Worm (Caenorhabditis elegans) whole organism, young adult: Measurements from ENCODE around the gene B0454.5.
A peak's percentile ranks its signal among the peaks of the same experiment; 100 is the strongest.

Source experiments
- F10E7.11 ChIP-seq: sonication (generic microtip); optimal IDR thresholded peaks from 2 replicates; lab custom pipeline; 2017; ENCODE audit warnings: mild to moderate bottlenecking, missing genetic modification characterization, moderate library complexity, missing compliant biosample characterization
- F23B12.7 ChIP-seq: sonication (generic microtip); optimal IDR thresholded peaks from 2 replicates; lab custom pipeline; 2017; ENCODE audit warnings: missing genetic modification characterization, mild to moderate bottlenecking, missing compliant biosample characterization, antibody characterized with exemption, moderate library complexity; ENCODE audit not compliant: insufficient read depth
- F49E8.2 ChIP-seq: sonication (generic microtip); optimal IDR thresholded peaks from 3 replicates; lab custom pipeline; 2017; ENCODE audit warnings: missing genetic modification characterization, mild to moderate bottlenecking, missing compliant biosample characterization, antibody characterized with exemption, moderate library complexity; ENCODE audit not compliant: insufficient read depth
- F52B5.7 ChIP-seq: sonication (generic microtip); optimal IDR thresholded peaks from 2 replicates; lab custom pipeline; 2016; ENCODE audit warnings: mild to moderate bottlenecking, missing genetic modification characterization, missing compliant biosample characterization
- akir-1 ChIP-seq: fragments of 200-800 bp; sonication (Bioruptor generic); optimal IDR thresholded peaks from 2 replicates; lab custom pipeline; 2018; ENCODE audit warnings: mild to moderate bottlenecking, missing genetic modification characterization, moderate library complexity, missing compliant biosample characterization
- attf-6 ChIP-seq: fragments of 200-800 bp; sonication (Bioruptor generic); IDR thresholded peaks from 2 replicates; pipeline ENCODE4 v1.3.6; 2022; ENCODE audit warnings: missing genetic modification reagents, missing genetic modification characterization, missing compliant biosample characterization
- bed-1 ChIP-seq: fragments of 200-800 bp; sonication (Bioruptor generic); IDR thresholded peaks from 2 replicates; pipeline ENCODE4 v1.3.6; 2022; ENCODE audit warnings: missing genetic modification reagents, missing genetic modification characterization, missing compliant biosample characterization
- cebp-1 ChIP-seq, 2 experiments: fragments of 200-800 bp in 1 of 2; sonication (Bioruptor generic) in 1 of 2; sonication (generic microtip) in 1 of 2; IDR thresholded peaks in 1 of 2; optimal IDR thresholded peaks in 1 of 2; 2 replicates each; pipeline versions ENCODE4 v1.3.6 to Lab custom; 2017 to 2022; ENCODE audit warnings: missing compliant biosample characterization in 2 of 2, missing genetic modification characterization in 2 of 2, mild to moderate bottlenecking in 1 of 2, missing genetic modification reagents in 1 of 2, moderate library complexity in 1 of 2
- cebp-2 ChIP-seq: fragments of 200-800 bp; sonication (Bioruptor generic); IDR thresholded peaks from 2 replicates; pipeline ENCODE4 v1.3.6; 2022; ENCODE audit warnings: missing genetic modification characterization, missing compliant biosample characterization
- ceh-100 ChIP-seq: fragments of 200-800 bp; sonication (Bioruptor generic); IDR thresholded peaks from 2 replicates; pipeline ENCODE4 v1.3.6; 2022; ENCODE audit warnings: missing genetic modification reagents, missing genetic modification characterization, missing compliant biosample characterization
- chd-7 ChIP-seq: sonication (generic microtip); optimal IDR thresholded peaks from 2 replicates; lab custom pipeline; 2016; ENCODE audit warnings: mild to moderate bottlenecking, missing genetic modification characterization, moderate library complexity, missing compliant biosample characterization
- dox-1 ChIP-seq: fragments of 200-800 bp; sonication (Bioruptor generic); IDR thresholded peaks from 2 replicates; pipeline ENCODE4 v1.3.6; 2022; ENCODE audit warnings: missing genetic modification reagents, missing genetic modification characterization, missing compliant biosample characterization
- dpl-1 ChIP-seq: fragments of 150-350 bp; optimal IDR thresholded peaks from 2 replicates; lab custom pipeline; 2014; ENCODE audit warnings: missing biosample characterization, missing genetic modification reagents, missing genetic modification characterization
- egrh-3 ChIP-seq: fragments of 200-800 bp; sonication (Bioruptor generic); IDR thresholded peaks from 2 replicates; pipeline ENCODE4 v1.3.6; 2022; ENCODE audit warnings: missing genetic modification reagents, missing genetic modification characterization, missing compliant biosample characterization
- fkh-3 ChIP-seq: sonication (generic microtip); optimal IDR thresholded peaks from 2 replicates; lab custom pipeline; 2016; ENCODE audit warnings: mild to moderate bottlenecking, missing genetic modification characterization, missing compliant biosample characterization
- him-1 ChIP-seq: sonication (generic microtip); optimal IDR thresholded peaks from 2 replicates; lab custom pipeline; 2016; ENCODE audit warnings: missing genotype, missing genetic modification reagents, missing genetic modification characterization, missing compliant biosample characterization
- hmg-1.2 ChIP-seq: fragments of 200-800 bp; sonication (Bioruptor generic); IDR thresholded peaks from 2 replicates; pipeline ENCODE4 v1.3.6; 2022; ENCODE audit warnings: missing genetic modification reagents, missing genetic modification characterization, missing compliant biosample characterization
- let-526 ChIP-seq: fragments of 200-800 bp; sonication (Bioruptor generic); IDR thresholded peaks from 2 replicates; pipeline ENCODE4 v1.3.6; 2022; ENCODE audit warnings: missing genetic modification reagents, missing genetic modification characterization, missing compliant biosample characterization
- lin-26 ChIP-seq: fragments of 200-800 bp; sonication (Bioruptor generic); IDR thresholded peaks from 2 replicates; pipeline ENCODE4 v1.3.6; 2022; ENCODE audit warnings: missing genetic modification reagents, missing genetic modification characterization, missing compliant biosample characterization
- lin-35 ChIP-seq, 3 experiments: fragments of 150-350 bp in 2 of 3; sonication (generic microtip) in 1 of 3; optimal IDR thresholded peaks; 2 replicates each; lab custom pipeline; 2014 to 2018; ENCODE audit warnings: missing biosample characterization in 3 of 3, missing genetic modification characterization in 3 of 3, missing genetic modification reagents in 3 of 3
- lsl-1 ChIP-seq: fragments of 200-800 bp; sonication (Bioruptor generic); optimal IDR thresholded peaks from 2 replicates; lab custom pipeline; 2018; ENCODE audit warnings: mild to moderate bottlenecking, missing genetic modification characterization, moderate library complexity, missing compliant biosample characterization
- lsy-27 ChIP-seq: sonication (generic microtip); optimal IDR thresholded peaks from 2 replicates; lab custom pipeline; 2017; ENCODE audit warnings: missing genetic modification characterization, mild to moderate bottlenecking, missing compliant biosample characterization, antibody characterized with exemption, missing genotype, borderline replicate concordance; ENCODE audit not compliant: insufficient read depth
- madf-6 ChIP-seq: fragments of 200-800 bp; sonication (Bioruptor generic); IDR thresholded peaks from 2 replicates; pipeline ENCODE4 v1.3.6; 2022; ENCODE audit warnings: missing genetic modification reagents, missing genetic modification characterization, missing compliant biosample characterization
- mes-4 ChIP-seq: sonication (generic microtip); optimal IDR thresholded peaks from 2 replicates; lab custom pipeline; 2016; ENCODE audit warnings: missing genotype, missing genetic modification characterization, missing compliant biosample characterization
- nhr-80 ChIP-seq: sonication (generic microtip); optimal IDR thresholded peaks from 2 replicates; lab custom pipeline; 2016; ENCODE audit warnings: missing genetic modification characterization, missing compliant biosample characterization
- pbrm-1 ChIP-seq: fragments of 200-800 bp; sonication (Bioruptor generic); IDR thresholded peaks from 2 replicates; pipeline ENCODE4 v1.3.6; 2022; ENCODE audit warnings: missing genetic modification reagents, missing genetic modification characterization, missing compliant biosample characterization
- sdz-38 ChIP-seq: sonication (generic microtip); optimal IDR thresholded peaks from 2 replicates; lab custom pipeline; 2016; ENCODE audit warnings: missing genotype, missing genetic modification characterization, missing compliant biosample characterization
- sea-2 ChIP-seq: fragments of 200-800 bp; sonication (Bioruptor generic); IDR thresholded peaks from 2 replicates; pipeline ENCODE4 v1.3.6; 2022; ENCODE audit warnings: missing genetic modification characterization, missing compliant biosample characterization
- snpc-1.3 ChIP-seq: sonication (generic microtip); optimal IDR thresholded peaks from 2 replicates; lab custom pipeline; 2017; ENCODE audit warnings: missing genetic modification characterization, mild to moderate bottlenecking, missing compliant biosample characterization, antibody characterized with exemption, moderate library complexity, missing genotype, missing genetic modification reagents; ENCODE audit not compliant: insufficient read depth
- snpc-3.4 ChIP-seq: sonication (generic microtip); optimal IDR thresholded peaks from 2 replicates; lab custom pipeline; 2017; ENCODE audit warnings: missing genetic modification characterization, mild to moderate bottlenecking, missing compliant biosample characterization, antibody characterized with exemption, moderate library complexity, missing genotype, missing genetic modification reagents
- snpc-4 ChIP-seq, 5 experiments: fragments of 150-350 bp in 1 of 5; sonication (generic microtip) in 4 of 5; optimal IDR thresholded peaks; 2 replicates each; lab custom pipeline; 2014 to 2018; ENCODE audit warnings: missing genetic modification characterization in 5 of 5, missing biosample characterization in 3 of 5, antibody characterized with exemption in 2 of 5, mild to moderate bottlenecking in 2 of 5, missing compliant biosample characterization in 2 of 5, missing genotype in 2 of 5, moderate library complexity in 2 of 5, missing genetic modification reagents in 1 of 5
- somi-1 ChIP-seq: fragments of 200-800 bp; sonication (Bioruptor generic); optimal IDR thresholded peaks from 2 replicates; lab custom pipeline; 2018; ENCODE audit warnings: mild to moderate bottlenecking, missing genetic modification characterization, missing compliant biosample characterization
- tbp1 ChIP-seq: fragments of 200-800 bp; sonication (Bioruptor generic); optimal IDR thresholded peaks from 2 replicates; lab custom pipeline; 2018; ENCODE audit warnings: mild to moderate bottlenecking, missing genetic modification characterization, missing compliant biosample characterization
- tbx-9 ChIP-seq: sonication (generic microtip); optimal IDR thresholded peaks from 2 replicates; lab custom pipeline; 2016; ENCODE audit warnings: borderline replicate concordance, missing genetic modification characterization, inconsistent platforms, missing compliant biosample characterization
- tlf-1 ChIP-seq: fragments of 200-800 bp; sonication (Bioruptor generic); optimal IDR thresholded peaks from 2 replicates; lab custom pipeline; 2018; ENCODE audit warnings: mild to moderate bottlenecking, missing genetic modification characterization, missing compliant biosample characterization
- zfh-2 ChIP-seq: fragments of 200-800 bp; sonication (Bioruptor generic); conservative IDR thresholded peaks from 2 replicates; pipeline ENCODE4 v1.3.6; 2022; ENCODE audit warnings: missing genetic modification reagents, missing genetic modification characterization, missing compliant biosample characterization
- zim-3 ChIP-seq: sonication (generic microtip); optimal IDR thresholded peaks from 2 replicates; lab custom pipeline; 2017; ENCODE audit warnings: mild to moderate bottlenecking, missing genetic modification characterization, moderate library complexity, missing compliant biosample characterization
- ztf-25 ChIP-seq: fragments of 200-800 bp; sonication (Bioruptor generic); IDR thresholded peaks from 2 replicates; pipeline ENCODE4 v1.3.6; 2022; ENCODE audit warnings: missing genetic modification reagents, missing genetic modification characterization, missing compliant biosample characterization
- ztf-6 ChIP-seq: fragments of 200-800 bp; sonication (Bioruptor generic); IDR thresholded peaks from 2 replicates; pipeline ENCODE4 v1.3.6; 2022; ENCODE audit warnings: missing genetic modification reagents, missing genetic modification characterization, missing compliant biosample characterization

Gene B0454.5

DNA sequence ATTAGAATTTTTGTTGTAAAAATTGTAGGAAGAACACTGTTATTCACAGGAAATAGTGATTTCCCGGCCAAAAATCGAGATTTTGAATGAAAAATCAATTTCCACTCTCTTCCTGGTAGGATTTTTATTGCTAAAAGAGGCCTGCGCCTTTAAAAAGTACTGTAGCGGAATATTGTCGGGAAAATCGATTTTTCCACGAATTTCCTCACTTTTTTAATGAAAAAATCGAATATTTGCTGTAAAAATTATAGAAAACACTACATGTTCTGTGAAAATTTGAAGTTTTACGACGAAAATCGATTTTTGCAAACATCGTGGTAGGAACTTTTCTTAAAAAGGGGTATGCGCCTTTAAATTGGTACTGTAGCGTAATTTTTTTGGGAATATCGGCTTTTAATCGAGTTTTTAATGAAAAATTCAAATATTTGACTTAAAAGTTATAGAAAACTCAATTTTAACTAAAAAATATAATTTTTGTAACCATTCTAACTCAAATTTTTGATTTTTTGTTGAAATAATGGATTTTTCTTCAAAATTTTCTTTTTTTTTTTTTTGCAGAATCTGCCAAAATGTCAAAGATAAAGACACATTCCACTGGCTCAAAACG lies 17.7 kb downstream of the B0454.5 start, which contains the start of gene lin-8 (continued):
- TF ChIP-seq pbrm-1 (GFP tag; lab: Robert Waterston, UW) (no peak), tbp1 (GFP tag; lab: Kevin White, UChicago) (peak; percentile 40), tlf-1 (GFP tag; lab: Kevin White, UChicago) (peak; percentile 5), hmg-1.2 (GFP tag; lab: Robert Waterston, UW) (peak; percentile 8; the same call in 1 of the 2 replicates), snpc-3.4 (tag; lab: Kevin White, UChicago) (peak; percentile 40), him-1 (tag; lab: Kevin White, UChicago) (peak; percentile 76), snpc-4 (GFP tag; optimal IDR thresholded peaks at IDR 0.05; lab: Kevin White, UChicago) (no peak), snpc-4 (tag; optimal IDR thresholded peaks at IDR 0.05; lab: Kevin White, UChicago) (peak in 1 of 4 experiments; percentile 9), zfh-2 (GFP tag; lab: Robert Waterston, UW) (no peak), akir-1 (GFP tag; lab: Kevin White, UChicago) (no peak)
- TF ChIP-seq, all 124 proteins: peak for 18

DNA sequence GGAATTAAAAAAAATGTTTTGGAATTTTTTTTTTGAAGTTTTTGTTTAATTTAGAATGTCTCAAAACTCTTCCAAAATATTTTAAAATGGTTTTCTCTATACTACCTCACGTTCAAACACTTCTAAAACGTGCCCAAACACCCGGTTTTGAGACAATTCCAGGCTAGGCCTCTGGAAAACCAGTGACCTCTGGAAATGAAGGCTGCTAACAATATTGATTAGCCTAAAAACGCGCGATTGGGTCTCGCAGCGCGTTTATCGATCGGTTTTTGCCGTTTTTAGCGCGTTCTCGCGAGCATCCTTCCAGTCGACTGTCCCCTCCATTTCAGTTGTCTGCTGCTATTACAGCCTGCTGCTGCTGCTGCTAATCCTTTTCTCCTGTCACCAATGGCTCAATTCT lies 22.1 kb downstream of the B0454.5 start, which contains the start of gene Y25C1A.6:
Gene Y25C1A.6 (plus strand): TSS at position 301 of the 400 bp plus-strand sequence.
- TF ChIP-seq lsl-1 (GFP tag; lab: Kevin White, UChicago), result no peak
- no peak for TF ChIP-seq chd-7
- TF ChIP-seq cebp-2, result no peak

DNA sequence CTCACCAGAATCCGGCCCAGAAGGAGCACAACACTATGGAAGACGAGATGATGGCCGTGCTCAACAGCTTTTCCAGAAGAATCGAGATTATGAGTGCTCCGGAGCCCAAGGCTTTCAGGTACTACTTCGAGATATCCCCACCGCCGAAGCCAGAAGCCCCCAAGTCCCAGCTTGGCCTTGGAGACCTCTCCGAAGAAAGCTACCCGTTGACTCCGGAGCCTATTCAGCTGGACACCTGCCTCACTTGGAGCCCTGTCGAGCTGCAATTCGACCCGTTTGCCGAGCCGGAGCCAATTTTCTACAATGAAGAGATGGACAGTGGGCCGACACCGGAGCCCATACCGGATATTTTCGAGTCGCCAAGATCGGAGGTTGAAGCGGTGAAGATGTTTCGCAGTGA lies 22.9 kb downstream of the B0454.5 start:
- TF ChIP-seq ceh-100 (GFP tag; lab: Robert Waterston, UW) (no peak), zfh-2 (GFP tag; lab: Robert Waterston, UW) (peak; percentile 63), cebp-1 (GFP tag; IDR thresholded peaks at IDR 0.05; lab: Robert Waterston, UW) (no peak), cebp-1 (tag; optimal IDR thresholded peaks at IDR 0.05; lab: Kevin White, UChicago) (no peak), F52B5.7 (tag; lab: Kevin White, UChicago) (no peak), F49E8.2 (no peak), tbx-9 (tag; lab: Kevin White, UChicago) (no peak)

DNA sequence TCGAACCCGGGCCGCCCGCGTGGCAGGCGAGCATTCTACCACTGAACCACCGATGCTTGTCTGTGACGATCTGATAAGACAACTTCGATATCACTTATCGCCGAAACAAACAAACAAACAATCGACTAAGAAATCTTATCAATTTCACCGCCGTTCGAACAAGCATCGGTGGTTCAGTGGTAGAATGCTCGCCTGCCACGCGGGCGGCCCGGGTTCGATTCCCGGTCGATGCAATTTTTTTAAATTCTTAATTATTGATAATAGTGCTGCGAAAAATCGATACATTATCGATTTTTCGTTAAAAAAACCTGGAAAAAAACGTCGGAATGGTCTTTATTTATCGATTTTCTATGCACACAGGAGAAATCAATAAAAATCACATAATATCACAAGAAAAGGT lies 23.6 kb downstream of the B0454.5 start:
- no peak for TF ChIP-seq ztf-25 (GFP tag; lab: Robert Waterston, UW)
- no peak for TF ChIP-seq bed-1 (GFP tag; lab: Robert Waterston, UW)
- no peak for TF ChIP-seq F10E7.11 (tag; lab: Kevin White, UChicago)
- TF ChIP-seq nhr-80, result peak; percentile 12
- TF ChIP-seq dpl-1 (GFP tag; lab: Kevin White, UChicago), result peak; percentile 4
- TF ChIP-seq snpc-1.3 (tag; lab: Kevin White, UChicago), result peak; percentile 56
- no peak for TF ChIP-seq mes-4 (tag; lab: Kevin White, UChicago)
- TF ChIP-seq madf-6 (GFP tag; lab: Robert Waterston, UW), result peak; percentile 73
- no peak for TF ChIP-seq him-1 (tag; lab: Kevin White, UChicago)
- no peak for TF ChIP-seq fkh-3
- no peak for TF ChIP-seq lsy-27 (tag; lab: Kevin White, UChicago)
- peak; percentile 39 for TF ChIP-seq snpc-4 (GFP tag; optimal IDR thresholded peaks at IDR 0.05; lab: Kevin White, UChicago)
- peak in 3 of 4 experiments; percentile 41 to 62 (median 43) for TF ChIP-seq snpc-4 (tag; optimal IDR thresholded peaks at IDR 0.05; lab: Kevin White, UChicago)
- no peak for TF ChIP-seq sdz-38 (tag; lab: Kevin White, UChicago)
- TF ChIP-seq lin-35 (GFP tag; optimal IDR thresholded peaks at IDR 0.05; lab: Kevin White, UChicago), result peak in 1 of 3 experiments; percentile 28
- TF ChIP-seq F23B12.7 (tag; lab: Kevin White, UChicago), result peak; percentile 70
- TF ChIP-seq snpc-3.4 (tag; lab: Kevin White, UChicago), result peak; percentile 34
- TF ChIP-seq attf-6, result no peak; the same call in none of the 2 replicates
- TF ChIP-seq zim-3 (tag; lab: Kevin White, UChicago), result no peak
- TF ChIP-seq dox-1, result no peak
- TF ChIP-seq somi-1, result no peak
- TF ChIP-seq egrh-3 (GFP tag; lab: Robert Waterston, UW), result 0 out of 2 replicates have a peak, but pooled peaks have one; percentile 5
- 0 out of 2 replicates have a peak, but pooled peaks have one; percentile 20 for TF ChIP-seq let-526 (GFP tag; lab: Robert Waterston, UW)
- no peak for TF ChIP-seq sea-2
- TF ChIP-seq lin-26 (GFP tag; lab: Robert Waterston, UW), result no peak; the same call in 1 of the 2 replicates
- TF ChIP-seq ztf-6, result 0 out of 2 replicates have a peak, but pooled peaks have one; percentile 21
- no peak for TF ChIP-seq akir-1 (GFP tag; lab: Kevin White, UChicago)
